Fruit fly (Drosophila melanogaster): ENCODE data around the gene CG1116.

Gene CG1116

DNA sequence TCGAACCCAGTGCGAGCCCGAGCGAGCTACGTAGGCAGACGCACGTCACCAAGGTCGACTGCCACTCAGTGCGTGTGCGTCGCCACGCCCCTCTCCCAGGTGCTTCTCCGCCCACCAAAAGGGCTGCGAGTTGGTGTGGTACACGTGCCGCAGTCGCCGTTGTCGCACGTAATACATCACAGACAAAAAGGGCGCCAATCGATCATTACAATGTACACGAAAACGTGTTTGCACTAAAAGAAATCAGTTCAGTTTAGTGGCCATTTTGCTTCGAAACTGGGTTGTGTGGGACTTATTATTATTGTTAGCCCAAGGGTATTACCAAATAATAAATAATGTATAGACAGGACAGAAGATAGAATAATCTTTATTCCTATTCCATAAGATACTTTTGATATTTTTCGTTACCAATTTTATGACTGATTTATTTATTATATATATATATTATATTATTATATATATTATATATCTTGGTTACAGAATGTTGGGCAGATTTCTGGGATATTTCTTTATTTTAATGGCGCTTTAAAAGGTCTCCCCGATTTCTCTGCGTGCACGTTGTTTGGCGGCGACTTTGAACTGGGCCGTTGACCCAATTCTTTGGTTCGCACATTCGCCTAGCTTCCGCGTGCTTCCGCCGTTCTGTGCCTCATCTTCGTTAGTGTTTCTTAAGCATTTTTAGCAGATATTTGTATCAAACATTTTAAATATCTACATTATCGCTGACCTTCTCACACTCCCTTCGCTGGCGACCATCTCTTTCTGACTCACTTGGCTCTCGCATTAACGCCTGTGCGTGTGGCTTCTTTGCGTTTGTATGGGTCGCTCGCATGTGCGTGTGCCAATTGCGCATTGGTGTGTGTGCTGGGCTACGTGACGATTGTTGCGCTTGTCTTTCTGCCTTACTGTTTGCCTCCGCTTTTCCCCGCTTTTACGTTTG is 44.1 kb downstream of the CG1116 start (continued):
- TF ChIP-seq vnd (GFP tag; IDR thresholded peaks at IDR 0.05; ENCODE audit: partially characterized antibody) (no peak), CG11093 (GFP tag; IDR thresholded peaks at IDR 0.05) (peak; percentile 73; the same call in 1 of the 3 replicates), dan (GFP tag; IDR thresholded peaks at IDR 0.05) (no peak), Lhr (GFP tag; optimal IDR thresholded peaks at IDR 0.05) (no peak), CG1647 (GFP tag; optimal IDR thresholded peaks at IDR 0.05) (no peak), hth (optimal IDR thresholded peaks at IDR 0.05) (no peak), CG14050 (GFP tag; IDR thresholded peaks at IDR 0.05) (peak; percentile 49; the same call in 1 of the 3 replicates), Hmx (GFP tag; optimal IDR thresholded peaks at IDR 0.05) (no peak), CG4854 (GFP tag; optimal IDR thresholded peaks at IDR 0.05) (peak; percentile 23), CG10147 (GFP tag; optimal IDR thresholded peaks at IDR 0.05) (peak; percentile 77), Ravus (GFP tag; IDR thresholded peaks at IDR 0.05) (peak; percentile 42), ap (GFP tag; IDR thresholded peaks at IDR 0.05) (peak; percentile 66), CG31441 (GFP tag; IDR thresholded peaks at IDR 0.05) (peak; percentile 96), kay (GFP tag; optimal IDR thresholded peaks at IDR 0.05) (no peak), danr (GFP tag; IDR thresholded peaks at IDR 0.05) (0 out of 2 replicates have a peak, but pooled peaks have one; percentile 62), Neu2 (GFP tag; optimal IDR thresholded peaks at IDR 0.05; ENCODE audit: borderline replicate concordance) (no peak), shn (GFP tag; optimal IDR thresholded peaks at IDR 0.05) (no peak), dmrt99B (tag; optimal IDR thresholded peaks at IDR 0.05) (peak; percentile 90), ac (GFP tag; optimal IDR thresholded peaks at IDR 0.05) (peak; percentile 72), CG11723 (GFP tag; optimal IDR thresholded peaks at IDR 0.05) (peak; percentile 63), peb (GFP tag; IDR thresholded peaks at IDR 0.05) (no peak), CG1602 (GFP tag; optimal IDR thresholded peaks at IDR 0.05) (peak; percentile 71), CG10321 (GFP tag; IDR thresholded peaks at IDR 0.05) (peak; percentile 71; the same call in 1 of the 2 replicates), Fer3 (tag; optimal IDR thresholded peaks at IDR 0.05) (peak; percentile 73), CG13775 (GFP tag; optimal IDR thresholded peaks at IDR 0.05) (peak; percentile 88), Antp (GFP tag; optimal IDR thresholded peaks at IDR 0.05) (peak; percentile 23), dmrt11E (tag; optimal IDR thresholded peaks at IDR 0.05) (peak; percentile 83), CG5245 (GFP tag; optimal IDR thresholded peaks at IDR 0.05) (peak; percentile 52), Rfx (GFP tag; IDR thresholded peaks at IDR 0.05) (peak; percentile 83), Xbp1 (GFP tag; optimal IDR thresholded peaks at IDR 0.05) (peak; percentile 82), CG13123 (GFP tag; optimal IDR thresholded peaks at IDR 0.05) (peak; percentile 55), jing (GFP tag; optimal IDR thresholded peaks at IDR 0.05) (peak; percentile 41), Six4 (GFP tag; optimal IDR thresholded peaks at IDR 0.05) (peak; percentile 68), CG6683 (GFP tag; optimal IDR thresholded peaks at IDR 0.05) (peak; percentile 70), CG11696 (GFP tag; IDR thresholded peaks at IDR 0.05) (peak; percentile 61), yki (optimal IDR thresholded peaks at IDR 0.05) (no peak), da (GFP tag; optimal IDR thresholded peaks at IDR 0.05) (no peak), CG7839 (tag; optimal IDR thresholded peaks at IDR 0.05) (peak; percentile 94), lilli (GFP tag; optimal IDR thresholded peaks at IDR 0.05) (peak; percentile 43), CG16815 (GFP tag; optimal IDR thresholded peaks at IDR 0.05) (peak; percentile 50), eve (GFP tag; optimal IDR thresholded peaks at IDR 0.05) (no peak), lab (GFP tag; optimal IDR thresholded peaks at IDR 0.05) (peak; percentile 88), CG4730 (GFP tag; IDR thresholded peaks at IDR 0.05) (peak; percentile 55), CG14860 (GFP tag; IDR thresholded peaks at IDR 0.05; ENCODE audit: partially characterized antibody) (no peak), Trl (optimal IDR thresholded peaks at IDR 0.05) (no peak), Trl (GFP tag; optimal IDR thresholded peaks at IDR 0.05) (no peak), wdn (GFP tag; IDR thresholded peaks at IDR 0.05) (peak; percentile 24; the same call in 1 of the 2 replicates), Spps (tag; optimal IDR thresholded peaks at IDR 0.05) (peak; percentile 58), dimm (GFP tag; IDR thresholded peaks at IDR 0.05) (peak; percentile 44), CG6254 (GFP tag; optimal IDR thresholded peaks at IDR 0.05) (peak; percentile 73)
